Fruit fly (Drosophila melanogaster): ENCODE measurements around the gene CG32756.

- TF ChIP-seq Sox15 (GFP tag; optimal IDR thresholded peaks at IDR 0.05) (no peak), Hr38 (GFP tag; optimal IDR thresholded peaks at IDR 0.05) (no peak), CG6808 (GFP tag; optimal IDR thresholded peaks at IDR 0.05) (no peak), CG6854 (GFP tag; optimal IDR thresholded peaks at IDR 0.05) (no peak), fd85E (GFP tag; optimal IDR thresholded peaks at IDR 0.05) (no peak), CG7368 (GFP tag; optimal IDR thresholded peaks at IDR 0.05) (no peak), CG11902 (GFP tag; optimal IDR thresholded peaks at IDR 0.05) (no peak), CG3032 (tag; optimal IDR thresholded peaks at IDR 0.05) (no peak), dac (GFP tag; optimal IDR thresholded peaks at IDR 0.05) (no peak), Hr4 (GFP tag; optimal IDR thresholded peaks at IDR 0.05) (no peak), CG9139 (GFP tag; optimal IDR thresholded peaks at IDR 0.05) (no peak), acj6 (GFP tag; optimal IDR thresholded peaks at IDR 0.05) (no peak), Sox102F (GFP tag; optimal IDR thresholded peaks at IDR 0.05) (no peak)
Observed at dm6 chrX:5997931-5998330, 52.4 kb downstream of the CG32756 start.

All from whole organism, prepupa.